Fruit fly (Drosophila melanogaster): ENCODE results near the gene Gug.

Gene Gug

DNA sequence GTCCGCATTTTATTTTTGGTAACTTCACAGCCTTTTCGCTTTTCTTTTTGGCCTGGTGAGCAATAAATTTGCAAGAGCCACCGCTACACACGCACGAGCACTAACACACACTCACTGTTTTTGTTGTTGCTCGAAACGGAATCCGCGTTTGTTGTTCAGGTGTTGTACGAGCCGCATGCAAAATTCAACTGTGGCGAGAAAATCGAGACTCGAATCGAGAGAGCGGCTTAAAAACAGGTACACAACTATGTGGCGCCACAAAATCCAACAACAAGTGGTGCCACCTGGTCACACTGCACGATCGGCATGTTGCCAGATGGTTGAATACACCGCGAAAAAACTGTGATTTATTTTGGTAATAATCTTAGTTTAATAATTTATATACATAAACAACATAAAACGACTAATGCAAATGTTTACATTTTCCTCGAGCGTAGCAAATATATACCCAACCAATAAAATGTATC, 57.3 kb downstream of the Gug start, which contains the start of gene CG43163 (continued):
- TF ChIP-seq CG1602 (GFP tag; optimal IDR thresholded peaks at IDR 0.05), result peak; percentile 64
- no peak for TF ChIP-seq CG8281 (tag; optimal IDR thresholded peaks at IDR 0.05)
- TF ChIP-seq Nf-YC (tag; optimal IDR thresholded peaks at IDR 0.05), result peak; percentile 38
- TF ChIP-seq CG16863 (GFP tag; optimal IDR thresholded peaks at IDR 0.05), result peak; percentile 47
- peak; percentile 41; the same call in 1 of the 3 replicates for TF ChIP-seq knrl (GFP tag; IDR thresholded peaks at IDR 0.05; ENCODE audit: partially characterized antibody)
- peak; percentile 53 for TF ChIP-seq CG13296 (GFP tag; optimal IDR thresholded peaks at IDR 0.05)
- peak; percentile 39 for TF ChIP-seq CG15011 (GFP tag; optimal IDR thresholded peaks at IDR 0.05)
- peak; percentile 53; the same call in 1 of the 2 replicates for TF ChIP-seq HLH3B (GFP tag; IDR thresholded peaks at IDR 0.05)
- TF ChIP-seq sna (GFP tag; IDR thresholded peaks at IDR 0.05; ENCODE audit: partially characterized antibody), result no peak
- TF ChIP-seq da (GFP tag; optimal IDR thresholded peaks at IDR 0.05), result no peak
- peak; percentile 66 for TF ChIP-seq Hr3 (GFP tag; optimal IDR thresholded peaks at IDR 0.05)
- peak; percentile 5 for TF ChIP-seq CG17912 (GFP tag; optimal IDR thresholded peaks at IDR 0.05)
- TF ChIP-seq btn (GFP tag; optimal IDR thresholded peaks at IDR 0.05), result no peak
- TF ChIP-seq Fer2 (tag; optimal IDR thresholded peaks at IDR 0.05), result no peak
- peak; percentile 34 for TF ChIP-seq CG2875 (GFP tag; optimal IDR thresholded peaks at IDR 0.05)
- peak; percentile 73 for TF ChIP-seq bcd (GFP tag; optimal IDR thresholded peaks at IDR 0.05)
- TF ChIP-seq fd64A (GFP tag; optimal IDR thresholded peaks at IDR 0.05), result no peak
- no peak for TF ChIP-seq CG12769 (tag; optimal IDR thresholded peaks at IDR 0.05)
- 0 out of 2 replicates have a peak, but pooled peaks have one; percentile 35 for TF ChIP-seq ssp (GFP tag; IDR thresholded peaks at IDR 0.05)
- peak; percentile 56 for TF ChIP-seq CG18011 (GFP tag; optimal IDR thresholded peaks at IDR 0.05)
- TF ChIP-seq CG11247 (GFP tag; IDR thresholded peaks at IDR 0.05), result peak; percentile 42; the same call in 1 of the 2 replicates
- TF ChIP-seq hth (optimal IDR thresholded peaks at IDR 0.05), result no peak
- no peak for TF ChIP-seq Hmx (GFP tag; optimal IDR thresholded peaks at IDR 0.05)
- no peak for TF ChIP-seq CG7963 (GFP tag; IDR thresholded peaks at IDR 0.05; ENCODE audit: partially characterized antibody)
- TF ChIP-seq pfk (GFP tag; optimal IDR thresholded peaks at IDR 0.05), result no peak
- TF ChIP-seq chm (GFP tag; IDR thresholded peaks at IDR 0.05), result peak; percentile 83
- peak; percentile 43; the same call in 1 of the 2 replicates for TF ChIP-seq H2.0 (GFP tag; IDR thresholded peaks at IDR 0.05)
- no peak for TF ChIP-seq sc (optimal IDR thresholded peaks at IDR 0.05)
- peak; percentile 20 for TF ChIP-seq sc (GFP tag; optimal IDR thresholded peaks at IDR 0.05)
- TF ChIP-seq Hmr (GFP tag; optimal IDR thresholded peaks at IDR 0.05), result peak; percentile 78
- peak; percentile 57; the same call in 2 of the 3 replicates for TF ChIP-seq ase (GFP tag; IDR thresholded peaks at IDR 0.05)
- no peak for TF ChIP-seq D (optimal IDR thresholded peaks at IDR 0.05)
- TF ChIP-seq D (GFP tag; optimal IDR thresholded peaks at IDR 0.05), result peak; percentile 23
- TF ChIP-seq Ada2b (GFP tag; IDR thresholded peaks at IDR 0.05), result peak; percentile 65
- TF ChIP-seq CG32767 (GFP tag; IDR thresholded peaks at IDR 0.05), result peak; percentile 89
- no peak for TF ChIP-seq crc (GFP tag; optimal IDR thresholded peaks at IDR 0.05)
- TF ChIP-seq CG43689 (GFP tag; IDR thresholded peaks at IDR 0.05), result no peak
- peak; percentile 41; the same call in 1 of the 2 replicates for TF ChIP-seq CG13287 (GFP tag; IDR thresholded peaks at IDR 0.05; ENCODE audit: partially characterized antibody)
- TF ChIP-seq trh (GFP tag; optimal IDR thresholded peaks at IDR 0.05), result no peak
- TF ChIP-seq CG9727 (GFP tag; optimal IDR thresholded peaks at IDR 0.05), result peak; percentile 66
- TF ChIP-seq CG2129 (GFP tag; IDR thresholded peaks at IDR 0.05; ENCODE audit: partially characterized antibody), result no peak
- TF ChIP-seq CG14014 (GFP tag; IDR thresholded peaks at IDR 0.05), result peak; percentile 58; the same call in 1 of the 2 replicates
- peak; percentile 42 for TF ChIP-seq Abd-B (GFP tag; optimal IDR thresholded peaks at IDR 0.05)
- no peak for TF ChIP-seq lov (optimal IDR thresholded peaks at IDR 0.05)
- TF ChIP-seq lov (GFP tag; IDR thresholded peaks at IDR 0.05), result peak; percentile 70; the same call in 1 of the 3 replicates
- no peak for TF ChIP-seq mirr (GFP tag; optimal IDR thresholded peaks at IDR 0.05)
- TF ChIP-seq dmrt99B (tag; optimal IDR thresholded peaks at IDR 0.05), result no peak
- no peak for TF ChIP-seq esg (GFP tag; conservative IDR thresholded peaks at IDR 0.05)
- no peak for TF ChIP-seq Gsc (GFP tag; IDR thresholded peaks at IDR 0.05)
- peak; percentile 38; the same call in 1 of the 2 replicates for TF ChIP-seq Nf-YA (GFP tag; IDR thresholded peaks at IDR 0.05)
- TF ChIP-seq tna (GFP tag; IDR thresholded peaks at IDR 0.05; ENCODE audit: partially characterized antibody), result no peak

All from whole organism, embryonic.